Fruit fly (Drosophila melanogaster) whole organism, embryonic: ENCODE data around the gene CG45487.
A peak's percentile ranks its signal among the peaks of the same experiment; 100 is the strongest.

Experiments used
- Ada2b ChIP-seq: fragments of 200-800 bp; sonication (Bioruptor generic); IDR thresholded peaks from 2 replicates; pipeline ENCODE4 v1.3.6; 2022; ENCODE audit warnings: missing biosample characterization, missing genetic modification characterization
- Adf1 ChIP-seq: fragments of 200-800 bp; sonication (Bioruptor generic); IDR thresholded peaks from 2 replicates; pipeline ENCODE4 v1.3.6; 2022; ENCODE audit warnings: missing biosample characterization, missing genetic modification characterization
- Atf-2 ChIP-seq: fragments of 200-800 bp; sonication (Bioruptor generic); optimal IDR thresholded peaks from 2 replicates; lab custom pipeline; 2016; ENCODE audit warnings: missing biosample characterization, missing genetic modification characterization
- Bdp1 ChIP-seq: fragments of 200-800 bp; sonication (Bioruptor generic); optimal IDR thresholded peaks from 3 replicates; lab custom pipeline; 2016; ENCODE audit warnings: missing biosample characterization, missing genetic modification characterization
- CG10147 ChIP-seq: fragments of 200-800 bp; sonication (Bioruptor generic); optimal IDR thresholded peaks from 2 replicates; lab custom pipeline; 2019; ENCODE audit warnings: missing biosample characterization, mild to moderate bottlenecking, missing genetic modification characterization, moderate library complexity
- CG13287 ChIP-seq: fragments of 200-800 bp; sonication (Bioruptor generic); IDR thresholded peaks from 2 replicates; pipeline ENCODE4 v1.3.6; 2022; ENCODE audit warnings: missing biosample characterization, missing genetic modification characterization; ENCODE audit not compliant: partially characterized antibody
- CG13894 ChIP-seq: fragments of 200-800 bp; sonication (Bioruptor generic); optimal IDR thresholded peaks from 3 replicates; lab custom pipeline; 2018; ENCODE audit warnings: missing biosample characterization, mild to moderate bottlenecking, missing genetic modification characterization, moderate library complexity
- CG14050 ChIP-seq: fragments of 200-800 bp; sonication (Bioruptor generic); IDR thresholded peaks from 3 replicates; pipeline ENCODE4 v1.3.6; 2022; ENCODE audit warnings: missing biosample characterization, missing genetic modification characterization
- CG14965 ChIP-seq: fragments of 200-800 bp; sonication (Bioruptor generic); optimal IDR thresholded peaks from 2 replicates; lab custom pipeline; 2016; ENCODE audit warnings: missing biosample characterization, missing genetic modification characterization, borderline replicate concordance
- CG15696 ChIP-seq: fragments of 200-800 bp; sonication (Bioruptor generic); optimal IDR thresholded peaks from 2 replicates; lab custom pipeline; 2019; ENCODE audit warnings: missing biosample characterization, mild to moderate bottlenecking, missing genetic modification characterization, moderate library complexity
- CG17361 ChIP-seq: fragments of 200-800 bp; sonication (Bioruptor generic); IDR thresholded peaks from 3 replicates; pipeline ENCODE4 v1.3.6; 2022; ENCODE audit warnings: missing biosample characterization, missing genetic modification characterization
- CG18476 ChIP-seq: fragments of 200-800 bp; sonication (Bioruptor generic); optimal IDR thresholded peaks from 2 replicates; lab custom pipeline; 2016; ENCODE audit warnings: missing biosample characterization, mild to moderate bottlenecking, missing genetic modification characterization
- CG18619 ChIP-seq: fragments of 200-800 bp; sonication (Bioruptor generic); optimal IDR thresholded peaks from 3 replicates; lab custom pipeline; 2017; ENCODE audit warnings: missing biosample characterization, mild to moderate bottlenecking, missing genetic modification characterization
- CG2120 ChIP-seq: fragments of 200-800 bp; sonication (Bioruptor generic); optimal IDR thresholded peaks from 3 replicates; lab custom pipeline; 2016; ENCODE audit warnings: missing biosample characterization, missing genetic modification characterization
- CG2889 ChIP-seq: fragments of 200-800 bp; sonication (Bioruptor generic); IDR thresholded peaks from 3 replicates; pipeline ENCODE4 v1.3.6; 2022; ENCODE audit warnings: missing biosample characterization, missing genetic modification characterization
- CG31224 ChIP-seq: fragments of 200-800 bp; sonication (Bioruptor generic); IDR thresholded peaks from 2 replicates; pipeline ENCODE4 v1.3.6; 2022; ENCODE audit warnings: missing biosample characterization, missing genetic modification characterization
- CG33213 ChIP-seq: fragments of 200-800 bp; sonication (Bioruptor generic); optimal IDR thresholded peaks from 3 replicates; lab custom pipeline; 2016; ENCODE audit warnings: missing biosample characterization, missing genetic modification characterization
- CG4328 ChIP-seq: fragments of 200-800 bp; sonication (Bioruptor generic); optimal IDR thresholded peaks from 3 replicates; lab custom pipeline; 2017; ENCODE audit warnings: missing biosample characterization, missing genetic modification reagents, missing genetic modification characterization
- CG43689 ChIP-seq: fragments of 200-800 bp; sonication (Bioruptor generic); IDR thresholded peaks from 2 replicates; pipeline ENCODE4 v1.3.6; 2022; ENCODE audit warnings: missing biosample characterization, missing genetic modification characterization
- CG5180 ChIP-seq: fragments of 200-800 bp; sonication (Bioruptor generic); optimal IDR thresholded peaks from 3 replicates; lab custom pipeline; 2017; ENCODE audit warnings: missing biosample characterization, missing genetic modification characterization, mild to moderate bottlenecking, moderate library complexity, missing genetic modification reagents
- CG5245 ChIP-seq: fragments of 200-800 bp; sonication (Bioruptor generic); optimal IDR thresholded peaks from 3 replicates; lab custom pipeline; 2016; ENCODE audit warnings: missing biosample characterization, missing genetic modification characterization
- CG6175 ChIP-seq: fragments of 200-800 bp; sonication (Bioruptor generic); IDR thresholded peaks from 3 replicates; pipeline ENCODE4 v1.3.6; 2022; ENCODE audit warnings: missing biosample characterization, missing genetic modification characterization
- CG7271 ChIP-seq: fragments of 200-800 bp; sonication (Bioruptor generic); optimal IDR thresholded peaks from 2 replicates; lab custom pipeline; 2018; ENCODE audit warnings: missing biosample characterization, mild to moderate bottlenecking, missing genetic modification characterization, moderate library complexity
- CG7745 ChIP-seq: fragments of 200-800 bp; sonication (Bioruptor generic); optimal IDR thresholded peaks from 2 replicates; lab custom pipeline; 2018; ENCODE audit warnings: missing biosample characterization, mild to moderate bottlenecking, missing genetic modification characterization, moderate library complexity
- CG8944 ChIP-seq: fragments of 200-800 bp; sonication (Bioruptor generic); optimal IDR thresholded peaks from 3 replicates; lab custom pipeline; 2016; ENCODE audit warnings: missing biosample characterization, missing genetic modification characterization
- CG9727 ChIP-seq: fragments of 200-800 bp; sonication (Bioruptor generic); optimal IDR thresholded peaks from 3 replicates; lab custom pipeline; 2017; ENCODE audit warnings: missing biosample characterization, mild to moderate bottlenecking, missing genetic modification characterization
- D19B ChIP-seq: fragments of 200-800 bp; sonication (Bioruptor generic); optimal IDR thresholded peaks from 2 replicates; lab custom pipeline; 2017; ENCODE audit warnings: missing biosample characterization, mild to moderate bottlenecking, missing genetic modification characterization
- E2f1 ChIP-seq: fragments of 200-800 bp; sonication (Bioruptor generic); IDR thresholded peaks from 2 replicates; pipeline ENCODE4 v1.3.6; 2022; ENCODE audit warnings: missing biosample characterization, missing genetic modification characterization
- Mad ChIP-seq: fragments of 200-800 bp; sonication (Bioruptor generic); optimal IDR thresholded peaks from 2 replicates; lab custom pipeline; 2016; ENCODE audit warnings: missing biosample characterization, missing genetic modification characterization
- Nf-YA ChIP-seq: fragments of 200-800 bp; sonication (Bioruptor generic); IDR thresholded peaks from 2 replicates; pipeline ENCODE4 v1.3.6; 2022; ENCODE audit warnings: missing biosample characterization, missing genetic modification characterization
- Sry-β ChIP-seq: fragments of 200-800 bp; sonication (Bioruptor generic); optimal IDR thresholded peaks from 2 replicates; lab custom pipeline; 2018; ENCODE audit warnings: missing biosample characterization, mild to moderate bottlenecking, missing genetic modification characterization, moderate library complexity
- Taf1 ChIP-seq: fragments of 200-800 bp; sonication (Bioruptor generic); IDR thresholded peaks from 2 replicates; pipeline ENCODE4 v1.3.6; 2022; ENCODE audit warnings: missing biosample characterization, missing genetic modification characterization
- abd-A ChIP-seq: fragments of 200-800 bp; sonication (Bioruptor generic); optimal IDR thresholded peaks from 3 replicates; lab custom pipeline; 2019; ENCODE audit warnings: missing biosample characterization, mild to moderate bottlenecking, missing genetic modification characterization, moderate library complexity
- chn ChIP-seq: fragments of 200-800 bp; sonication (Bioruptor generic); optimal IDR thresholded peaks from 2 replicates; lab custom pipeline; 2016; ENCODE audit warnings: missing biosample characterization, missing genetic modification characterization
- ci ChIP-seq: fragments of 200-800 bp; sonication (Bioruptor generic); IDR thresholded peaks from 3 replicates; pipeline ENCODE4 v1.3.6; 2022; ENCODE audit warnings: missing biosample characterization, missing genetic modification characterization
- dmrt99B ChIP-seq: fragments of 200-800 bp; sonication (Bioruptor generic); optimal IDR thresholded peaks from 2 replicates; lab custom pipeline; 2018; ENCODE audit warnings: missing biosample characterization, mild to moderate bottlenecking, missing genetic modification characterization, moderate library complexity
- esg ChIP-seq: fragments of 200-800 bp; sonication (Bioruptor generic); conservative IDR thresholded peaks from 2 replicates; pipeline ENCODE4 v1.3.6; 2022; ENCODE audit warnings: missing biosample characterization, missing genetic modification characterization
- eve ChIP-seq, 2 experiments: fragments of >200 bp; optimal IDR thresholded peaks; 2 replicates each; lab custom pipeline; 2017; ENCODE audit warnings: missing biosample characterization in 2 of 2, missing genetic modification characterization in 2 of 2
- gfzf ChIP-seq: fragments of 200-800 bp; sonication (Bioruptor generic); optimal IDR thresholded peaks from 2 replicates; lab custom pipeline; 2016; ENCODE audit warnings: missing biosample characterization, mild to moderate bottlenecking, missing genetic modification characterization, moderate library complexity
- grau ChIP-seq: fragments of 200-800 bp; optimal IDR thresholded peaks from 3 replicates; lab custom pipeline; 2019; ENCODE audit warnings: missing biosample characterization, mild to moderate bottlenecking, missing genetic modification characterization, moderate library complexity
- ham ChIP-seq: fragments of 200-800 bp; sonication (Bioruptor generic); IDR thresholded peaks from 2 replicates; pipeline ENCODE4 v1.3.6; 2022; ENCODE audit warnings: missing biosample characterization, missing genetic modification characterization
- luna ChIP-seq: fragments of 200-800 bp; sonication (Bioruptor generic); optimal IDR thresholded peaks from 2 replicates; lab custom pipeline; 2016; ENCODE audit warnings: missing biosample characterization, missing genetic modification characterization
- otp ChIP-seq: fragments of 200-800 bp; sonication (Bioruptor generic); IDR thresholded peaks from 3 replicates; pipeline ENCODE4, ENCODE4 v1.3.6; 2022; ENCODE audit warnings: missing biosample characterization, missing genetic modification characterization
- p53 ChIP-seq: fragments of 200-800 bp; sonication (Bioruptor generic); optimal IDR thresholded peaks from 2 replicates; lab custom pipeline; 2016; ENCODE audit warnings: missing biosample characterization, missing genetic modification characterization
- pita ChIP-seq: fragments of 200-800 bp; sonication (Bioruptor generic); optimal IDR thresholded peaks from 2 replicates; lab custom pipeline; 2017; ENCODE audit warnings: missing biosample characterization, mild to moderate bottlenecking, missing genetic modification characterization
- stwl ChIP-seq: fragments of 200-800 bp; sonication (Bioruptor generic); optimal IDR thresholded peaks from 3 replicates; lab custom pipeline; 2018; ENCODE audit warnings: missing biosample characterization, mild to moderate bottlenecking, missing genetic modification characterization, moderate library complexity
- tna ChIP-seq: fragments of 200-800 bp; sonication (Bioruptor generic); IDR thresholded peaks from 2 replicates; pipeline ENCODE4 v1.3.6; 2022; ENCODE audit warnings: missing biosample characterization, missing genetic modification characterization; ENCODE audit not compliant: partially characterized antibody
- toy ChIP-seq: fragments of 200-800 bp; sonication (Bioruptor generic); IDR thresholded peaks from 2 replicates; pipeline ENCODE4 v1.3.6; 2022; ENCODE audit warnings: missing biosample characterization, missing genetic modification characterization
- wor ChIP-seq: fragments of 200-800 bp; sonication (Bioruptor generic); IDR thresholded peaks from 2 replicates; pipeline ENCODE4 v1.3.6; 2022; ENCODE audit warnings: missing biosample characterization, missing genetic modification characterization
- zen2 ChIP-seq: fragments of 200-800 bp; sonication (Bioruptor generic); IDR thresholded peaks from 3 replicates; pipeline ENCODE4 v1.3.6; 2022; ENCODE audit warnings: missing biosample characterization, missing genetic modification characterization; ENCODE audit not compliant: partially characterized antibody

The CG45487 gene

dm6 chrX:19865389-19866144, 49.5 kb downstream of the CG45487 start, which contains the start of gene THADA (continued):
- no peak for TF ChIP-seq CG5180
- TF ChIP-seq Adf1 (GFP tag; lab: Robert Waterston, UW) = no peak
- no peak for TF ChIP-seq ham (GFP tag; lab: Robert Waterston, UW)
- TF ChIP-seq toy (GFP tag; lab: Robert Waterston, UW) = no peak
- no peak for TF ChIP-seq CG14965
- no peak for TF ChIP-seq otp (GFP tag; lab: Robert Waterston, UW)
- peak; percentile 19 for TF ChIP-seq CG10147 (GFP tag; lab: Kevin White, UChicago)
- no peak for TF ChIP-seq Atf-2 (GFP tag; lab: Kevin White, UChicago)
- no peak for TF ChIP-seq CG5245 (GFP tag; lab: Kevin White, UChicago)
- TF ChIP-seq CG18619 (GFP tag; lab: Kevin White, UChicago) = no peak
- TF ChIP-seq E2f1 = no peak
- no peak for TF ChIP-seq eve (GFP tag; optimal IDR thresholded peaks at IDR 0.05; lab: Kevin White, UChicago)
- TF ChIP-seq CG6175 (GFP tag; lab: Robert Waterston, UW) = no peak
- TF ChIP-seq p53 = peak; percentile 36
- TF ChIP-seq CG13287 (GFP tag; lab: Robert Waterston, UW) = peak; percentile 93
- TF ChIP-seq D19B = no peak
- no peak for TF ChIP-seq CG8944 (GFP tag; lab: Kevin White, UChicago)
- no peak; the same call in 2 of the 3 replicates for TF ChIP-seq CG17361
- no peak for TF ChIP-seq abd-A (tag; lab: Kevin White, UChicago)
- TF ChIP-seq CG2120 (GFP tag; lab: Kevin White, UChicago) = peak; percentile 62
- no peak for TF ChIP-seq Bdp1 (GFP tag; lab: Kevin White, UChicago)
- TF ChIP-seq grau (tag; lab: Kevin White, UChicago) = peak; percentile 39
- TF ChIP-seq Sry-β = peak; percentile 43
- TF ChIP-seq dmrt99B = no peak
- peak; percentile 91 for TF ChIP-seq pita (GFP tag; lab: Kevin White, UChicago)
- TF ChIP-seq esg (GFP tag; lab: Robert Waterston, UW) = no peak
- TF ChIP-seq Ada2b (GFP tag; lab: Robert Waterston, UW) = 0 out of 2 replicates have a peak, but pooled peaks have one; percentile 24
- TF ChIP-seq gfzf (GFP tag; lab: Kevin White, UChicago) = peak; percentile 56
- TF ChIP-seq CG33213 (GFP tag; lab: Kevin White, UChicago) = peak; percentile 69
- TF ChIP-seq chn (GFP tag; lab: Kevin White, UChicago) = no peak
- TF ChIP-seq Mad (GFP tag; lab: Kevin White, UChicago) = peak; percentile 29
- TF ChIP-seq zen2 = peak; percentile 86
- TF ChIP-seq CG18476 (GFP tag; lab: Kevin White, UChicago) = peak; percentile 42
- TF ChIP-seq Nf-YA = no peak
- TF ChIP-seq CG14050 (GFP tag; lab: Robert Waterston, UW) = no peak
- TF ChIP-seq ci (GFP tag; lab: Robert Waterston, UW) = 0 out of 3 replicates have a peak, but pooled peaks have one; percentile 64
- no peak for TF ChIP-seq CG15696 (tag; lab: Kevin White, UChicago)
- TF ChIP-seq luna (GFP tag; lab: Kevin White, UChicago) = peak; percentile 1
- TF ChIP-seq CG13894 (tag; lab: Kevin White, UChicago) = peak; percentile 44
- TF ChIP-seq CG9727 (GFP tag; lab: Kevin White, UChicago) = peak; percentile 61
- peak; percentile 34 for TF ChIP-seq stwl
- TF ChIP-seq CG7745 (tag; lab: Kevin White, UChicago) = no peak
- no peak for TF ChIP-seq CG2889
- TF ChIP-seq CG31224 (GFP tag; lab: Robert Waterston, UW) = no peak
- no peak for TF ChIP-seq CG4328 (GFP tag; lab: Kevin White, UChicago)
- TF ChIP-seq Taf1 (GFP tag; lab: Robert Waterston, UW) = no peak
- TF ChIP-seq CG43689 = no peak
- peak; percentile 87 for TF ChIP-seq tna (GFP tag; lab: Robert Waterston, UW)
- no peak for TF ChIP-seq wor (GFP tag; lab: Robert Waterston, UW)
- no peak for TF ChIP-seq CG7271 (tag; lab: Kevin White, UChicago)
